Worm (Caenorhabditis elegans) whole organism, midembryonic: Measurements from ENCODE around the gene ace-1.
A peak's percentile ranks its signal among the peaks of the same experiment; 100 is the strongest.

Experiments used
- T22C8.4 ChIP-seq: fragments of 200-800 bp; sonication (Bioruptor generic); IDR thresholded peaks from 2 replicates; pipeline ENCODE4 v1.3.6; 2022; ENCODE audit warnings: missing genetic modification characterization, missing compliant biosample characterization
- cog-1 ChIP-seq: sonication (generic microtip); optimal IDR thresholded peaks from 2 replicates; lab custom pipeline; 2016; ENCODE audit warnings: missing genetic modification characterization, missing compliant biosample characterization
- flt-1 ChIP-seq: fragments of 200-800 bp; sonication (Bioruptor generic); IDR thresholded peaks from 2 replicates; pipeline ENCODE4 v1.3.6; 2022; ENCODE audit warnings: missing genetic modification characterization, missing compliant biosample characterization
- klf-2 ChIP-seq: fragments of 200-800 bp; sonication (Bioruptor generic); conservative IDR thresholded peaks from 2 replicates; pipeline ENCODE4 v1.3.6; 2022; ENCODE audit warnings: missing genetic modification reagents, missing genetic modification characterization, missing compliant biosample characterization
- med-1 ChIP-seq: sonication (generic microtip); optimal IDR thresholded peaks from 2 replicates; lab custom pipeline; 2017; ENCODE audit warnings: missing genetic modification characterization, mild to moderate bottlenecking, missing compliant biosample characterization, antibody characterized with exemption, missing genetic modification reagents; ENCODE audit not compliant: insufficient read depth
- ref-1 ChIP-seq: fragments of 200-800 bp; sonication (Bioruptor generic); conservative IDR thresholded peaks from 2 replicates; pipeline ENCODE4 v1.3.6; 2022; ENCODE audit warnings: missing genetic modification reagents, missing genetic modification characterization, missing compliant biosample characterization
- tab-1 ChIP-seq: fragments of 200-800 bp; sonication (Bioruptor generic); IDR thresholded peaks from 2 replicates; pipeline ENCODE4 v1.3.6; 2022; ENCODE audit warnings: missing genetic modification characterization, missing compliant biosample characterization
- ztf-23 ChIP-seq: fragments of 200-800 bp; sonication (Bioruptor generic); IDR thresholded peaks from 2 replicates; pipeline ENCODE4 v1.3.6; 2022; ENCODE audit warnings: missing genetic modification reagents, missing genetic modification characterization, missing compliant biosample characterization
- ztf-29 ChIP-seq: fragments of 200-800 bp; sonication (Bioruptor generic); IDR thresholded peaks from 2 replicates; pipeline ENCODE4 v1.3.6; 2022; ENCODE audit warnings: missing genetic modification reagents, missing genetic modification characterization, missing compliant biosample characterization

The ace-1 gene

ce11 chrX:16377903-16378302, 10.8 kb downstream of the ace-1 start:
- TF ChIP-seq ztf-23 (GFP tag; lab: Robert Waterston, UW), result peak; percentile 61; the same call in 1 of the 2 replicates
- peak; percentile 8; the same call in 1 of the 2 replicates for TF ChIP-seq ref-1 (GFP tag; lab: Robert Waterston, UW)
- TF ChIP-seq med-1 (GFP tag; lab: Kevin White, UChicago), result no peak
- peak; percentile 12 for TF ChIP-seq cog-1
- TF ChIP-seq T22C8.4 (GFP tag; lab: Robert Waterston, UW), result no peak
- TF ChIP-seq klf-2, result no peak
- peak; percentile 64 for TF ChIP-seq tab-1 (GFP tag; lab: Robert Waterston, UW)
- TF ChIP-seq flt-1, result peak; percentile 81
- no peak for TF ChIP-seq ztf-29 (GFP tag; lab: Robert Waterston, UW)

- TF ChIP-seq flt-1 (no peak), cog-1 (no peak), klf-2 (no peak), tab-1 (GFP tag; lab: Robert Waterston, UW) (0 out of 2 replicates have a peak, but pooled peaks have one; percentile 35), ztf-23 (GFP tag; lab: Robert Waterston, UW) (no peak)
Observed at ce11 chrX:16381115-16381514, 14.0 kb downstream of the ace-1 start.

- TF ChIP-seq ref-1 (GFP tag; lab: Robert Waterston, UW) (no peak), klf-2 (no peak), T22C8.4 (GFP tag; lab: Robert Waterston, UW) (no peak), flt-1 (no peak), med-1 (GFP tag; lab: Kevin White, UChicago) (no peak), ztf-23 (GFP tag; lab: Robert Waterston, UW) (no peak), cog-1 (no peak), ztf-29 (GFP tag; lab: Robert Waterston, UW) (no peak), tab-1 (GFP tag; lab: Robert Waterston, UW) (no peak)
Observed at ce11 chrX:16381908-16382307, 14.8 kb downstream of the ace-1 start.

ce11 chrX:16383084-16383483, 16.0 kb downstream of the ace-1 start:
- no peak for TF ChIP-seq tab-1 (GFP tag; lab: Robert Waterston, UW)
- no peak for TF ChIP-seq T22C8.4 (GFP tag; lab: Robert Waterston, UW)
- TF ChIP-seq klf-2, result no peak
- TF ChIP-seq ref-1 (GFP tag; lab: Robert Waterston, UW), result no peak
- no peak for TF ChIP-seq ztf-23 (GFP tag; lab: Robert Waterston, UW)
- TF ChIP-seq flt-1, result 0 out of 2 replicates have a peak, but pooled peaks have one; percentile 32

ce11 chrX:16384010-16384409, 16.9 kb downstream of the ace-1 start:
- TF ChIP-seq ztf-23 (GFP tag; lab: Robert Waterston, UW) (no peak), flt-1 (no peak), med-1 (GFP tag; lab: Kevin White, UChicago) (no peak), ref-1 (GFP tag; lab: Robert Waterston, UW) (no peak), tab-1 (GFP tag; lab: Robert Waterston, UW) (no peak), klf-2 (no peak), T22C8.4 (GFP tag; lab: Robert Waterston, UW) (no peak)

ce11 chrX:16387206-16387605, 20.1 kb downstream of the ace-1 start:
- TF ChIP-seq ztf-23 (GFP tag; lab: Robert Waterston, UW) (no peak), ref-1 (GFP tag; lab: Robert Waterston, UW) (no peak), T22C8.4 (GFP tag; lab: Robert Waterston, UW) (no peak), tab-1 (GFP tag; lab: Robert Waterston, UW) (no peak), flt-1 (no peak), cog-1 (no peak), klf-2 (no peak), ztf-29 (GFP tag; lab: Robert Waterston, UW) (no peak), med-1 (GFP tag; lab: Kevin White, UChicago) (no peak)

ce11 chrX:16387690-16388361, 20.7 kb downstream of the ace-1 start:
- TF ChIP-seq flt-1 (0 out of 2 replicates have a peak, but pooled peaks have one; percentile 55), ref-1 (GFP tag; lab: Robert Waterston, UW) (no peak)

- TF ChIP-seq flt-1 (no peak), tab-1 (GFP tag; lab: Robert Waterston, UW) (no peak), ztf-23 (GFP tag; lab: Robert Waterston, UW) (no peak), cog-1 (no peak), ref-1 (GFP tag; lab: Robert Waterston, UW) (no peak), med-1 (GFP tag; lab: Kevin White, UChicago) (no peak), ztf-29 (GFP tag; lab: Robert Waterston, UW) (no peak), T22C8.4 (GFP tag; lab: Robert Waterston, UW) (no peak), klf-2 (no peak)
Observed at ce11 chrX:16388362-16388761, 21.3 kb downstream of the ace-1 start.

- TF ChIP-seq flt-1 (0 out of 2 replicates have a peak, but pooled peaks have one; percentile 16), tab-1 (GFP tag; lab: Robert Waterston, UW) (no peak)
Observed at ce11 chrX:16389273-16389672, 22.2 kb downstream of the ace-1 start, which contains the start of gene let-2. let-2 (minus strand) TSS chrX:16389340.

- TF ChIP-seq cog-1 (no peak), ztf-29 (GFP tag; lab: Robert Waterston, UW) (no peak), flt-1 (no peak), med-1 (GFP tag; lab: Kevin White, UChicago) (no peak), T22C8.4 (GFP tag; lab: Robert Waterston, UW) (no peak)
Observed at ce11 chrX:16389973-16390372, 22.9 kb downstream of the ace-1 start.
